Fruit fly (Drosophila melanogaster) S2 (cell line): Measurements from ENCODE around the gene por.

Source experiments
- CG8478 ChIP-seq: fragments of >200 bp; optimal IDR thresholded peaks from 2 replicates; lab custom pipeline; 2018
- CTCF ChIP-seq, 2 experiments: fragments of >200 bp; optimal IDR thresholded peaks; 2 replicates each; lab custom pipeline; 2018

dm6 chrX:18379791-18380190 lies at the start of gene por, which contains the start of gene CG6179:
- no peak for TF ChIP-seq CTCF (optimal IDR thresholded peaks at IDR 0.05; lab: Kevin White, UChicago)
- no peak for TF ChIP-seq CG8478 (lab: Kevin White, UChicago)
